Worm (Caenorhabditis elegans) whole organism, L1 larva: ENCODE measurements around the gene unc-82.

Experiments
- aha-1 ChIP-seq: fragments of 150-350 bp; optimal IDR thresholded peaks from 2 replicates; lab custom pipeline; 2014; ENCODE audit warnings: missing biosample characterization, missing genetic modification characterization
- aly-2 ChIP-seq: fragments of 150-350 bp; optimal IDR thresholded peaks from 2 replicates; lab custom pipeline; 2014; ENCODE audit warnings: missing biosample characterization, missing genetic modification characterization
- egl-13 ChIP-seq: sonication (generic microtip); optimal IDR thresholded peaks from 2 replicates; lab custom pipeline; 2016; ENCODE audit warnings: missing genotype, missing genetic modification reagents, missing genetic modification characterization, missing compliant biosample characterization
- elt-3 ChIP-seq, 6 experiments: fragments of 150-350 bp in 1 of 6; sonication (generic microtip); optimal IDR thresholded peaks; 2 replicates each; lab custom pipeline; 2017 to 2018; ENCODE audit warnings: missing biosample characterization in 6 of 6, missing genetic modification characterization in 6 of 6, inconsistent platforms in 1 of 6
- fos-1 ChIP-seq: fragments of 150-350 bp; optimal IDR thresholded peaks from 2 replicates; lab custom pipeline; 2014; ENCODE audit warnings: missing biosample characterization, missing genetic modification characterization
- lin-15B ChIP-seq: fragments of 150-350 bp; sonication (generic microtip); optimal IDR thresholded peaks from 3 replicates; lab custom pipeline; 2014; ENCODE audit warnings: missing biosample characterization, missing genetic modification characterization
- nhr-28 ChIP-seq: fragments of 150-350 bp; optimal IDR thresholded peaks from 2 replicates; lab custom pipeline; 2014; ENCODE audit warnings: missing biosample characterization, missing genetic modification characterization
- zip-4 ChIP-seq: fragments of 200-800 bp; sonication (Bioruptor generic); optimal IDR thresholded peaks from 2 replicates; lab custom pipeline; 2018; ENCODE audit warnings: mild to moderate bottlenecking, missing genetic modification characterization, moderate library complexity, missing compliant biosample characterization
- ztf-11 ChIP-seq, 2 experiments: sonication (generic microtip); optimal IDR thresholded peaks; 2 replicates each; lab custom pipeline; 2016 to 2017; ENCODE audit warnings: missing genetic modification characterization in 2 of 2, missing biosample characterization in 1 of 2, missing compliant biosample characterization in 1 of 2

- TF ChIP-seq aha-1 (tag; lab: Kevin White, UChicago) = no peak
- no peak for TF ChIP-seq fos-1
- TF ChIP-seq egl-13 (tag; lab: Kevin White, UChicago) = peak; percentile 39
- no peak for TF ChIP-seq zip-4 (GFP tag; lab: Kevin White, UChicago)
- no peak for TF ChIP-seq elt-3 (tag; optimal IDR thresholded peaks at IDR 0.05; lab: Kevin White, UChicago)
- TF ChIP-seq aly-2 (tag; lab: Kevin White, UChicago) = no peak
- TF ChIP-seq ztf-11 (tag; optimal IDR thresholded peaks at IDR 0.05; lab: Kevin White, UChicago) = no peak
- TF ChIP-seq nhr-28 (tag; lab: Kevin White, UChicago) = no peak
- TF ChIP-seq lin-15B (tag; lab: Kevin White, UChicago) = no peak
Observed at ce11 chrIV:7390126-7390766, 34.1 kb upstream of the unc-82 start.
